Worm (Caenorhabditis elegans): Measurements from ENCODE around the gene cutl-25.

cutl-25 gene

ce11 chrIII:3065876-3066509 lies 19.1 kb upstream of the cutl-25 start (continued):
- TF ChIP-seq nhr-85 (tag): peak; percentile 82
- TF ChIP-seq mep-1 (tag; optimal IDR thresholded peaks at IDR 0.05): peak; percentile 52
- peak; percentile 39 for TF ChIP-seq C16A3.4 (tag; optimal IDR thresholded peaks at IDR 0.05)
- peak; percentile 58 for TF ChIP-seq sup-37 (GFP tag; optimal IDR thresholded peaks at IDR 0.05)
- TF ChIP-seq skn-1 (tag; optimal IDR thresholded peaks at IDR 0.05): peak; percentile 30
- peak; percentile 57 for TF ChIP-seq tbx-2 (tag; optimal IDR thresholded peaks at IDR 0.05)
- TF ChIP-seq grh-1 (GFP tag; IDR thresholded peaks at IDR 0.05): no peak
- peak; percentile 31 to 57 (median 45) for TF ChIP-seq dpl-1 (GFP tag; optimal IDR thresholded peaks at IDR 0.05)
- no peak for TF ChIP-seq fos-1 (tag; optimal IDR thresholded peaks at IDR 0.05)
- no peak for TF ChIP-seq mab-9 (GFP tag; IDR thresholded peaks at IDR 0.05)
- peak; percentile 41 for TF ChIP-seq lin-13 (GFP tag; optimal IDR thresholded peaks at IDR 0.05)
- peak; percentile 14 for TF ChIP-seq unc-130 (tag; optimal IDR thresholded peaks at IDR 0.05)
- peak; percentile 33 for TF ChIP-seq xbp-1 (tag; optimal IDR thresholded peaks at IDR 0.05)

- TF ChIP-seq nhr-90 (tag; optimal IDR thresholded peaks at IDR 0.05; ENCODE audit: poor library complexity): no peak
- no peak for TF ChIP-seq ceh-8 (GFP tag; optimal IDR thresholded peaks at IDR 0.05)
- no peak for TF ChIP-seq aly-2 (tag; optimal IDR thresholded peaks at IDR 0.05)
- TF ChIP-seq lin-35 (GFP tag; optimal IDR thresholded peaks at IDR 0.05): no peak
- TF ChIP-seq hlh-4 (tag; optimal IDR thresholded peaks at IDR 0.05): no peak
- TF ChIP-seq lin-39 (tag; optimal IDR thresholded peaks at IDR 0.05): no peak
- no peak for TF ChIP-seq aha-1 (tag; optimal IDR thresholded peaks at IDR 0.05)
- TF ChIP-seq ceh-90 (tag; optimal IDR thresholded peaks at IDR 0.05): no peak
- TF ChIP-seq C16A3.4 (tag; optimal IDR thresholded peaks at IDR 0.05): no peak
- no peak for TF ChIP-seq dpl-1 (GFP tag; optimal IDR thresholded peaks at IDR 0.05)
- no peak for TF ChIP-seq efl-1 (optimal IDR thresholded peaks at IDR 0.05)
- no peak for TF ChIP-seq efl-1 (GFP tag; optimal IDR thresholded peaks at IDR 0.05 in 1 of 2)
Observed at ce11 chrIII:3064566-3064965, 17.6 kb upstream of the cutl-25 start.

- TF ChIP-seq nhr-19 (GFP tag; conservative IDR thresholded peaks at IDR 0.05) (no peak), fkh-8 (tag; optimal IDR thresholded peaks at IDR 0.05) (no peak), mab-9 (GFP tag; IDR thresholded peaks at IDR 0.05) (no peak), blmp-1 (tag; optimal IDR thresholded peaks at IDR 0.05) (no peak), ces-1 (GFP tag; optimal IDR thresholded peaks at IDR 0.05) (no peak), unc-98 (GFP tag; IDR thresholded peaks at IDR 0.05) (no peak), isw-1 (GFP tag; IDR thresholded peaks at IDR 0.05) (no peak)
Observed at ce11 chrIII:3063999-3064398, 17.1 kb upstream of the cutl-25 start, which contains the start of gene H06I04.6. Gene H06I04.6 (minus strand): TSS chrIII:3064343.

- TF ChIP-seq lir-3 (tag; optimal IDR thresholded peaks at IDR 0.05; ENCODE audit: poor library complexity): no peak
- TF ChIP-seq fkh-10 (GFP tag; optimal IDR thresholded peaks at IDR 0.05): no peak
- no peak for TF ChIP-seq nhr-12 (tag; optimal IDR thresholded peaks at IDR 0.05)
- no peak for TF ChIP-seq lin-13 (GFP tag; optimal IDR thresholded peaks at IDR 0.05)
- TF ChIP-seq elt-2 (tag; optimal IDR thresholded peaks at IDR 0.05): no peak
- TF ChIP-seq ets-5 (GFP tag; IDR thresholded peaks at IDR 0.05): no peak
- TF ChIP-seq ceh-88 (GFP tag; IDR thresholded peaks at IDR 0.05): no peak
- TF ChIP-seq nhr-11 (tag; optimal IDR thresholded peaks at IDR 0.05): no peak
- no peak for TF ChIP-seq skn-1 (tag; optimal IDR thresholded peaks at IDR 0.05)
- TF ChIP-seq zag-1 (tag; optimal IDR thresholded peaks at IDR 0.05): no peak
- no peak for TF ChIP-seq pax-3 (tag; optimal IDR thresholded peaks at IDR 0.05)
- no peak for TF ChIP-seq zip-4 (GFP tag; optimal IDR thresholded peaks at IDR 0.05)
- TF ChIP-seq rnt-1 (tag; optimal IDR thresholded peaks at IDR 0.05): no peak
Observed at ce11 chrIII:3063565-3063964, 16.6 kb upstream of the cutl-25 start.

Measured in whole organism, L1 larva.